Worm (Caenorhabditis elegans): ENCODE data around the gene gmn-1.
A peak's percentile ranks its signal among the peaks of the same experiment; 100 is the strongest.

Gene gmn-1

DNA sequence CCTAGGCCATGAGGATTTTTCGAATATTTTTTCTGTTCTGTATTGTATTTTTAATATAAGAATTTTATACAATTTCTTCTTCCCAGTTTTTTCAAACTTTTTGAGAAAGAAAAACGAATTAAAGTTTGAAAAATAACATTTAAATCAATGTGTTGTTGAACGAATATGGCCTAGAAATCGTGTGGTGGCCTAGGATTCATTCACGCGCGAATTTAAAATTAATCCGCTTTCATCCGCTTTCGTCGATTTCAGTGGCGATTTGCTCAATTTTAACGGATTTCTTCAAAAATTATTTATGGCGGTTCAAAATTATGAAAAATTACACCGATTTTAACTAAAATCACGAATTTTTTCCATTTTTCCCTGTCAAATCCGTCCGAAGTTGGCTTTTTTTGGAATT is 22.2 kb upstream of the gmn-1 start:
- TF ChIP-seq ceh-13 (GFP tag; optimal IDR thresholded peaks at IDR 0.05): no peak
- TF ChIP-seq hmbx-1 (tag; optimal IDR thresholded peaks at IDR 0.05): no peak
- no peak for TF ChIP-seq ets-7 (tag; optimal IDR thresholded peaks at IDR 0.05)
- no peak for TF ChIP-seq sea-1 (GFP tag; conservative IDR thresholded peaks at IDR 0.05)
- TF ChIP-seq tbx-37 (GFP tag; conservative IDR thresholded peaks at IDR 0.05): no peak
- no peak for TF ChIP-seq pes-1 (GFP tag; IDR thresholded peaks at IDR 0.05)
- no peak for TF ChIP-seq ama-1 (optimal IDR thresholded peaks at IDR 0.05)

DNA sequence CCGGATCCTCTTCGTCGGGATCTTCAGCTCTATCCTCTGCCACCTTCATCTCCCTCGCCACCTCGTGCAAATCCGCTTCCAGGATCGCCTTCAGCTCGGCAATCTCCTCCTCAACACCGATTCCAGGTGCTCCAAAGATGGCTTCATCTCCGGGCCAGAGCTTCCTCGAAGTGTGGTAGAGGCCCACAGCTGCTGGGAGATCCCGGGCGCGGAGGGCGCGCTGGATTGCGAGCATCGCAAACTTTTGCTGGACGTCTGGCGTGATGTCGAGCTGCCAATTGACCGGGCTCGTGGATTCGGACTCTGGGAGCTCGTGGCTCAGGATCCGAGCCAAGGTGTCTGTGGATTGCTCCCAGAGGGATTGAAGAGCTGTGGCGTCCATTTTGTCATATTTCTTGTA is 20.4 kb upstream of the gmn-1 start:
- TF ChIP-seq ama-1 (optimal IDR thresholded peaks at IDR 0.05) (no peak), pes-1 (GFP tag; IDR thresholded peaks at IDR 0.05) (no peak), aly-1 (tag; optimal IDR thresholded peaks at IDR 0.05) (no peak), ceh-36 (tag; optimal IDR thresholded peaks at IDR 0.05) (no peak)

- TF ChIP-seq hmg-4 (GFP tag; optimal IDR thresholded peaks at IDR 0.05) (no peak), ceh-13 (GFP tag; optimal IDR thresholded peaks at IDR 0.05) (no peak), ama-1 (optimal IDR thresholded peaks at IDR 0.05) (no peak), hmbx-1 (tag; optimal IDR thresholded peaks at IDR 0.05) (no peak), tra-4 (tag; optimal IDR thresholded peaks at IDR 0.05) (no peak), F13C5.2 (tag; optimal IDR thresholded peaks at IDR 0.05) (no peak), tbx-37 (GFP tag; conservative IDR thresholded peaks at IDR 0.05) (no peak), sea-1 (GFP tag; conservative IDR thresholded peaks at IDR 0.05) (no peak), ets-7 (tag; optimal IDR thresholded peaks at IDR 0.05) (no peak), scrt-1 (GFP tag; IDR thresholded peaks at IDR 0.05) (no peak), aly-1 (tag; optimal IDR thresholded peaks at IDR 0.05) (no peak), ceh-36 (tag; optimal IDR thresholded peaks at IDR 0.05) (no peak)
Measured at ce11 chrIII:12235914-12236313, 10.8 kb upstream of the gmn-1 start, which contains the start of the genes grl-15 and fbxa-89. Gene grl-15, minus strand, starts transcription at chrIII:12236014. Gene fbxa-89, plus strand, starts transcription at chrIII:12236184.

DNA sequence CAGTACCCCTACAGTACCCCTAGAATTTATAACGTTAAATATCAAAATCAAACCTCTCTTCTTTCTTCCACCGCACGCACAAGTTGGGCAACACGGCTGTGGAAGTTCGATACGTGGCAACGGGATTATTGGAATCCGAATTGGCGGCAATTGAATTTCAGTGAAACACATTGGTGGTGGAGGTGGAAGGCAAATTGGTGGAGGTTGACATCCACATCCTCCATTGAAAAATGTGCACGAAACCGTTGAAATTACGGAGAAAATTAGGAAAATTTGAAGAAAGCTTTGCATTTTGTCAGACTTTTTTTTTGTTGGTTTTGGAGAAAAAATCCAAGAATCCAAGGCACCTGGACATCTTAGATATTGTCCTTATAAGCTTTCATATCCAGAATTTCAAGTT is 10.2 kb upstream of the gmn-1 start:
- TF ChIP-seq F13C5.2 (tag; optimal IDR thresholded peaks at IDR 0.05) (no peak), pes-1 (GFP tag; IDR thresholded peaks at IDR 0.05) (no peak), flt-1 (GFP tag; IDR thresholded peaks at IDR 0.05) (no peak), hnd-1 (tag; optimal IDR thresholded peaks at IDR 0.05) (no peak), ets-7 (tag; optimal IDR thresholded peaks at IDR 0.05) (no peak), sea-1 (GFP tag; conservative IDR thresholded peaks at IDR 0.05) (no peak), B0310.2 (tag; optimal IDR thresholded peaks at IDR 0.05) (no peak), hmbx-1 (tag; optimal IDR thresholded peaks at IDR 0.05) (no peak), aly-1 (tag; optimal IDR thresholded peaks at IDR 0.05) (no peak), ama-1 (optimal IDR thresholded peaks at IDR 0.05) (no peak), ceh-36 (tag; optimal IDR thresholded peaks at IDR 0.05) (no peak), hmg-4 (GFP tag; optimal IDR thresholded peaks at IDR 0.05) (no peak), ceh-13 (GFP tag; optimal IDR thresholded peaks at IDR 0.05) (no peak), tbx-37 (GFP tag; conservative IDR thresholded peaks at IDR 0.05) (no peak), scrt-1 (GFP tag; IDR thresholded peaks at IDR 0.05) (no peak), tbx-11 (GFP tag; IDR thresholded peaks at IDR 0.05) (no peak), tra-4 (tag; optimal IDR thresholded peaks at IDR 0.05) (no peak)

DNA sequence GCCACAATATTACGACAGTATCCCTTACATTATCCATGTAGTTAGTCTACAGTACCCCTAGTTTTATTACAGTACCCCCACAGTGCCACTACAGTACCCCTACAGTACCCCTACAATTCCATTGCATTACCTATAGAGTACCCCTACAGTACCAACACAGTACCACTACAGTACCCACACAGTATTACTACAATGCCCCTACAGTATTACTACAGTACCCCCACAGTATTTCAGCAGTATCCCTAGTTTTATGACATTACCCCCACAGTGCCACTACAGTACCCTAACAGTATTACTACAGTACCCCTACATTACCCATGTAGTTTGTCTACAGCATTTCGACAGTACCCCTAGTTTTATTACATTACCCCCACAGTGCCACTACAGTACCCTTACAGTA is 8.4 kb upstream of the gmn-1 start:
- TF ChIP-seq B0310.2 (tag; optimal IDR thresholded peaks at IDR 0.05) (no peak), aly-1 (tag; optimal IDR thresholded peaks at IDR 0.05) (no peak), tbx-11 (GFP tag; IDR thresholded peaks at IDR 0.05) (no peak), hmg-4 (GFP tag; optimal IDR thresholded peaks at IDR 0.05) (no peak), sea-1 (GFP tag; conservative IDR thresholded peaks at IDR 0.05) (no peak), F13C5.2 (tag; optimal IDR thresholded peaks at IDR 0.05) (no peak), tra-4 (tag; optimal IDR thresholded peaks at IDR 0.05) (no peak), ceh-36 (tag; optimal IDR thresholded peaks at IDR 0.05) (no peak), flt-1 (GFP tag; IDR thresholded peaks at IDR 0.05) (no peak), tbx-37 (GFP tag; conservative IDR thresholded peaks at IDR 0.05) (no peak), ets-7 (tag; optimal IDR thresholded peaks at IDR 0.05) (no peak), hmbx-1 (tag; optimal IDR thresholded peaks at IDR 0.05) (no peak), ceh-13 (GFP tag; optimal IDR thresholded peaks at IDR 0.05) (no peak), pes-1 (GFP tag; IDR thresholded peaks at IDR 0.05) (no peak)

- TF ChIP-seq ets-7 (tag; optimal IDR thresholded peaks at IDR 0.05) (no peak), tbx-11 (GFP tag; IDR thresholded peaks at IDR 0.05) (no peak), tbx-37 (GFP tag; conservative IDR thresholded peaks at IDR 0.05) (no peak), scrt-1 (GFP tag; IDR thresholded peaks at IDR 0.05) (no peak), ama-1 (optimal IDR thresholded peaks at IDR 0.05) (no peak), B0310.2 (tag; optimal IDR thresholded peaks at IDR 0.05) (no peak), aly-1 (tag; optimal IDR thresholded peaks at IDR 0.05) (no peak), flt-1 (GFP tag; IDR thresholded peaks at IDR 0.05) (no peak), hnd-1 (tag; optimal IDR thresholded peaks at IDR 0.05) (no peak), ceh-13 (GFP tag; optimal IDR thresholded peaks at IDR 0.05) (no peak), sea-1 (GFP tag; conservative IDR thresholded peaks at IDR 0.05) (no peak), F13C5.2 (tag; optimal IDR thresholded peaks at IDR 0.05) (no peak), ceh-36 (tag; optimal IDR thresholded peaks at IDR 0.05) (no peak), hmg-4 (GFP tag; optimal IDR thresholded peaks at IDR 0.05) (no peak), tra-4 (tag; optimal IDR thresholded peaks at IDR 0.05) (no peak), pes-1 (GFP tag; IDR thresholded peaks at IDR 0.05) (no peak)
Measured at ce11 chrIII:12231539-12231938, 6.4 kb upstream of the gmn-1 start.

ce11 chrIII:12230195-12230594 is 5.1 kb upstream of the gmn-1 start:
- no peak for TF ChIP-seq ets-7 (tag; optimal IDR thresholded peaks at IDR 0.05)
- no peak for TF ChIP-seq F13C5.2 (tag; optimal IDR thresholded peaks at IDR 0.05)
- no peak for TF ChIP-seq aly-1 (tag; optimal IDR thresholded peaks at IDR 0.05)
- TF ChIP-seq ceh-36 (tag; optimal IDR thresholded peaks at IDR 0.05): peak; percentile 92
- TF ChIP-seq B0310.2 (tag; optimal IDR thresholded peaks at IDR 0.05): no peak

DNA sequence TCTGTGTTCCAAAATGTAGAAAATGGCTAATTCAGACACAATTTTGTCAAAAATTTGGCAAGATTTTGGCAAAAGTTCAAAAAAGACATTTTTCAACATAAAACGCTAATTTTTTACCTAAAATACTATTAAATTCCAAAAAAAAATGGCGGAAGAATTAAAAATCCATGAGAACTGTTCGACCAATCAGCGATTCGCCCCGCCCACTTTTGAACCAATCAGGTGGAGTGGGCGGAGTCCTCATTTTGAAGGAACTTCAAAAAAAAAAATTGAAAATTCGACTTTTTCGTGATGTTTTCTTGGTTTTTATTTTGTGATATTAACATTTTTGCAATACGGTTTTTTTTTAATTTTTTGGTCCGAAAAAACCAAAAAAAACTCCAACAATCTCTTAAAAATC is 2.8 kb upstream of the gmn-1 start:
- TF ChIP-seq B0310.2 (tag; optimal IDR thresholded peaks at IDR 0.05): no peak
- TF ChIP-seq tbx-37 (GFP tag; conservative IDR thresholded peaks at IDR 0.05): no peak
- TF ChIP-seq pes-1 (GFP tag; IDR thresholded peaks at IDR 0.05): no peak
- TF ChIP-seq tbx-11 (GFP tag; IDR thresholded peaks at IDR 0.05): no peak
- TF ChIP-seq tra-4 (tag; optimal IDR thresholded peaks at IDR 0.05): no peak
- TF ChIP-seq flt-1 (GFP tag; IDR thresholded peaks at IDR 0.05): no peak
- TF ChIP-seq hmbx-1 (tag; optimal IDR thresholded peaks at IDR 0.05): no peak
- TF ChIP-seq ceh-13 (GFP tag; optimal IDR thresholded peaks at IDR 0.05): no peak
- TF ChIP-seq aly-1 (tag; optimal IDR thresholded peaks at IDR 0.05): no peak
- no peak for TF ChIP-seq sea-1 (GFP tag; conservative IDR thresholded peaks at IDR 0.05)
- TF ChIP-seq ets-7 (tag; optimal IDR thresholded peaks at IDR 0.05): no peak
- TF ChIP-seq ama-1 (optimal IDR thresholded peaks at IDR 0.05): no peak
- TF ChIP-seq F13C5.2 (tag; optimal IDR thresholded peaks at IDR 0.05): no peak
- no peak for TF ChIP-seq hnd-1 (tag; optimal IDR thresholded peaks at IDR 0.05)
- no peak for TF ChIP-seq scrt-1 (GFP tag; IDR thresholded peaks at IDR 0.05)
- no peak for TF ChIP-seq ceh-36 (tag; optimal IDR thresholded peaks at IDR 0.05)
- no peak for TF ChIP-seq hmg-4 (GFP tag; optimal IDR thresholded peaks at IDR 0.05)

Measured in whole organism, early embryonic.